Fruit fly (Drosophila melanogaster) whole organism, pupa: ENCODE data around the gene CG11456.

Experiments used
- CG10348 ChIP-seq: fragments of 200-800 bp; sonication (Bioruptor generic); IDR thresholded peaks from 2 replicates; pipeline ENCODE4 v1.3.6; 2022; ENCODE audit warnings: missing biosample characterization, missing genetic modification characterization
- CG17806 ChIP-seq: fragments of 200-800 bp; sonication (Bioruptor generic); optimal IDR thresholded peaks from 2 replicates; lab custom pipeline; 2018; ENCODE audit warnings: missing biosample characterization, mild to moderate bottlenecking, missing genetic modification characterization, moderate library complexity
- CG32121 ChIP-seq: fragments of 200-800 bp; sonication (Bioruptor generic); IDR thresholded peaks from 2 replicates; pipeline ENCODE4 v1.3.6; 2022; ENCODE audit warnings: missing biosample characterization, missing genetic modification characterization
- CG8301 ChIP-seq: fragments of 200-800 bp; sonication (Bioruptor generic); optimal IDR thresholded peaks from 2 replicates; lab custom pipeline; 2018; ENCODE audit warnings: missing biosample characterization, mild to moderate bottlenecking, missing genetic modification characterization
- CG9948 ChIP-seq: fragments of 200-800 bp; sonication (Bioruptor generic); optimal IDR thresholded peaks from 2 replicates; lab custom pipeline; 2018; ENCODE audit warnings: missing biosample characterization, mild to moderate bottlenecking, missing genetic modification characterization, moderate library complexity
- EcR ChIP-seq: fragments of 200-800 bp; sonication (Bioruptor generic); optimal IDR thresholded peaks from 3 replicates; lab custom pipeline; 2019; ENCODE audit warnings: missing biosample characterization, missing genetic modification characterization, mild to moderate bottlenecking, moderate library complexity, missing genetic modification reagents
- Pif1B ChIP-seq: fragments of 200-800 bp; sonication (Bioruptor generic); optimal IDR thresholded peaks from 3 replicates; lab custom pipeline; 2016; ENCODE audit warnings: missing biosample characterization, missing genetic modification characterization
- rn ChIP-seq: fragments of 200-800 bp; sonication (Bioruptor generic); IDR thresholded peaks from 2 replicates; pipeline ENCODE4 v1.3.6; 2022; ENCODE audit warnings: missing biosample characterization, missing genetic modification characterization

DNA sequence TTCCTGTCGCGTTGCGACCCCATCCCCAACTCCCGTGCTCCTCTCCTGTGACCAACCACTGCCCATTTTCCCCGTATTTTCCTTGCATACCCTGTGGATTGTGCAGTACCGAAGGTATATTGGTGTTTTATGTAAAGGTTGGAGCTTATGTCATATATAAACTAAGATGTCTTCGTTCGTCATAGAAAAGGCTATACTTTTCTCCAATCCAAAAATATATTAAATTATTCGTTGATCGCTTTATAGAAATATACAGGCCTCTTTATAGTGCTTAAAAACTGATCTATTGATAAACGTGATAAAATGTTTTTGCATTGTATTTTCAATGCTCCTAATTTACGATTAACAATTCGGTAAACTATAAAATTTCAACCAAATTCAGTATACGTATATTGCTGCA lies 27.2 kb downstream of the CG11456 start:
- no peak for TF ChIP-seq CG8301 (tag; lab: Kevin White, UChicago)
- TF ChIP-seq CG10348 (GFP tag; lab: Robert Waterston, UW), result no peak
- TF ChIP-seq CG17806, result no peak
- TF ChIP-seq Pif1B (GFP tag; lab: Kevin White, UChicago), result no peak
- no peak for TF ChIP-seq CG9948 (tag; lab: Kevin White, UChicago)
- no peak for TF ChIP-seq EcR
- TF ChIP-seq rn (GFP tag; lab: Robert Waterston, UW), result no peak
- TF ChIP-seq CG32121 (GFP tag; lab: Robert Waterston, UW), result no peak
